Fruit fly (Drosophila melanogaster) Kc167 (cell line): ENCODE measurements around the gene CG7149.

Experiments used
- Myc ChIP-seq: fragments of >200 bp; optimal IDR thresholded peaks from 2 replicates; lab custom pipeline; 2017; ENCODE audit warnings: missing external identifiers
- Sin3A ChIP-seq: fragments of >200 bp; optimal IDR thresholded peaks from 2 replicates; lab custom pipeline; 2018; ENCODE audit warnings: missing external identifiers
- h ChIP-seq: fragments of >200 bp; optimal IDR thresholded peaks from 3 replicates; lab custom pipeline; 2018; ENCODE audit warnings: missing external identifiers
- insv ChIP-seq: fragments of >200 bp; optimal IDR thresholded peaks from 3 replicates; lab custom pipeline; 2018; ENCODE audit warnings: missing external identifiers
- psq ChIP-seq: fragments of >200 bp; optimal IDR thresholded peaks from 2 replicates; lab custom pipeline; 2017; ENCODE audit warnings: missing external identifiers
- ttk ChIP-seq: sonication (Bioruptor generic); optimal IDR thresholded peaks from 2 replicates; lab custom pipeline; 2017; ENCODE audit warnings: missing external identifiers

Gene CG7149

DNA sequence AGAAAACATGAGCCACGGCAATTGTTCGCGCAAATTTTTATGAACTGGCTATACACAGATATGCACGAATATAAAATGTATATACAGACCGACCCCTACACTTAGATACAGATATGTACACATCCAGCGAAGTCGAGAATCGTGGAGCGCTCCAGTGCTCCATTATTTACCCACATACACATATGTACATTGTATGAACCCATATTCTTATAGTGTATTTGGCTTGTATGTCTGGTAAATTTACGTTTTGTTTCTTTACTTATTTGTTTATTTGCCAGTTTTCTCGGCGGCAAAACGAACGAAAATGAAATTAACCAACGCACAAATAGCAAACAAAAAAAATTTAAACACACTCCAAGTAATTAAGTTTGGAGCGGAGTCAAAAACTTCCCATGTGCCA, 23.0 kb upstream of the CG7149 start:
- no peak for TF ChIP-seq h (lab: Kevin White, UChicago)
- no peak for TF ChIP-seq Sin3A (lab: Kevin White, UChicago)
- no peak for TF ChIP-seq insv (lab: Kevin White, UChicago)
- TF ChIP-seq psq (lab: Kevin White, UChicago), result no peak
- TF ChIP-seq ttk (lab: Kevin White, UChicago), result no peak
- no peak for TF ChIP-seq Myc (lab: Kevin White, UChicago)

DNA sequence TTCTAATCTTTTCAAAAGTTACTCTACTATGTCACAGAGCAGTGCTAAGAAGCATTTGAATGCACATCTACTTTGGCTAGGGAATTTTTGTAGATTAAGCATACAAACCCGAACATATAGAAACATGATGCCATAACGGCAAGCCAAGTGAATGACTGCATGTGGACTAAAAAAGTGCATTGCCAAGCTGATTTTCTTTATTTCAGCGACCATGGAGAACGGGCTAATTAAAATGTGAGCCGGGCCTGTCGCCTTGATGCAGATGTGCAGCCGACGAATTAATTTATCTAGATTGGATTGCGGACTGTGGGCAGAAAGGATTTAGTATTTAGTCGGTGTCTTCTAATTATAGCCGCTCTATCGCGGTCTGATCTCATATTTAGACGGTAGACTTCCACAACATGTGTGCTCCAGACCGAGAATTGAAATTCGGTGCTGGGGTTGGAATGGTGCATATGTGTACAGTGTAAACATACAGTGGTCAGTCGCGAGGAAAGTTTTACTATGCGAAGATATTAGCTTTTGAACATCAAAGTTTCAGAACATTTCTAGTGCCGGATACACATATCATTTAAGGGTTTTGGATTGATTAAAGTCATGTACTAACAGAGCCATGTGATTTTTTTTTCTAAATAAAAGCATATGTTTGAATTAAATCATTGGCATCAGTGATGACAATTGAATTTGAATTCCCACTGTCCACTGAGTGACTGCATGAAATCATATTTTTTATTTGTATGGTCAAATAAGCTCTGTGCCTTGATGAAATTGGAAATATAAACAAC, 22.4 kb upstream of the CG7149 start:
- no peak for TF ChIP-seq h (lab: Kevin White, UChicago)
- TF ChIP-seq Myc (lab: Kevin White, UChicago), result no peak
- TF ChIP-seq ttk (lab: Kevin White, UChicago), result no peak
- TF ChIP-seq psq (lab: Kevin White, UChicago), result no peak
- no peak for TF ChIP-seq insv (lab: Kevin White, UChicago)
- no peak for TF ChIP-seq Sin3A (lab: Kevin White, UChicago)

DNA sequence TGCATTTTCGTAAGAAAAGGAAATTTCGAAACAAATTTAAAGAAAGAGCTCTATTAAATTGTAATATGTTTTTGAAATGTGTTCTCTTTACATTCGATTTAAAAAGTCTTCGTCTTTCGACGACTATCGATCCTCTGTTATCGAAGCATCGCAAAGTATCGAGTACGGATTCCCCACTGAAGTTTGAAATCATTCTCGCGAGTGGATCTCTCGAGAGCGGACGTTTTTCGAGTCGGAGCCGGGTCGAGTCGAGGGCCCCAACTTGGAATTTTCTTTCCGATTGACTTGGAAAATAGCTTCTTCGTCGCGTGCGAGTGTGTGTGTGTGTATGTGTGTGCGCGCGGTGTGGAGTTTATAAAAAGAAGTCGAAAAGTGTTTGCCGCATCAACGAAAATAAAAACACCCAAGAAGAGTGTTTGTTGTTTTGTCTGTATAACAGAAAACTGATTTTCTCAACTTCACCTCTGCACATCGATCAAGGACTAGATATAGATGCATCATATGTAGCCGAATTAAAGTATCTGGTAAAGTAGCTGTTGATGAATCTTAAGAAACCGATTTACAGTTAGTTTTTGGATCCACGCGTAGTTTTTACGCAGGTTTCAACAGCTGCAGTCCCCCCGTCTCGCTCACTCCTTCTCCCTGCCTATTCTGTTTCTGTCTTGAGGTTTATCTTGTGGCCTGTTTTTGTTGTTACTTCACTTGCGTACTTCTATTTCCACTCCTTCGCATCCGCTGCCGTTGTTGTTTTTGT, 21.1 kb upstream of the CG7149 start, which contains the start of gene LanB1:
Gene LanB1 (plus strand): TSS at position 190 of the 754 bp plus-strand sequence.
- no peak for TF ChIP-seq Sin3A (lab: Kevin White, UChicago)

dm6 chr2L:7810519-7810918, 20.2 kb upstream of the CG7149 start, which contains the start of gene Cdc14:
TSS of gene Cdc14 (minus strand) at chr2L:7810703.
- TF ChIP-seq h (lab: Kevin White, UChicago) (no peak), insv (lab: Kevin White, UChicago) (no peak), Sin3A (lab: Kevin White, UChicago) (no peak), Myc (lab: Kevin White, UChicago) (no peak), ttk (lab: Kevin White, UChicago) (no peak), psq (lab: Kevin White, UChicago) (no peak)

dm6 chr2L:7809699-7810088, 19.3 kb upstream of the CG7149 start:
- TF ChIP-seq insv (lab: Kevin White, UChicago) (no peak), ttk (lab: Kevin White, UChicago) (no peak), Myc (lab: Kevin White, UChicago) (no peak), h (lab: Kevin White, UChicago) (no peak), psq (lab: Kevin White, UChicago) (no peak), Sin3A (lab: Kevin White, UChicago) (no peak)

DNA sequence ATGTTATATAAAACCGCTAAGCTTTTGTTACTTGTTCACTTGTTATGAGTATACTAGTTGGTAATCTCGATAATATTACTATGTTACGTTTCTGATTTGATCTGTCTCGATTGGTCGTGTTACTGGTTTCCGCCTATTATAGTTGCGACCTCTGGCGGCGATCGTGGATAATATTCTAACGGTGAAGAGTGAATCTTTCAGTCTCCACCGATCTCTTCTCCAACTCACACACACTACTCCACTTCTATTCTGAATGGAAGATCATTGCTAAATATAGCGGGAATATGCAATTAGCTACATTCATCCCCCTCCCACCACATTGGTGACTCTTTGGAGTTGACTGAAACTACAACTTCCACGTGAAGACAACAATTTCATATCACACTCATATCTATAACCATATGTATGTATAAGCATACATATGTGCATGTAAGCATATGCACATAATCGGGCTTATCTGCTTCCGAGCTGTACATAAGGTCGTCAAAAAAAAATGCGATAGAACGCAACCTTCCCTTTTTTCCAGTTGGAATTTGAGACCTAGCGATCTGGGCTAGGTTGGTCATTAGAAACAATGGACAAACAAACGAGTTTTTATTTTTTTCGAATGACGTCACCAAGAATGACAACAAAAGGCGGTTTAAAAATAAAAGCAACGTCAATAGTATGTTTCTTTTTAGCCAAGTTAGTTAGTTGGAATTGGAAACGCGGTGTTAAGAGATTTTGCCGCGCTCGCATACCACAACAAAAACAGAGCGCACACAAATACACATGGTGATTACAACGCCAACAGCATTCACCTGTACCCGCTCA, 18.7 kb upstream of the CG7149 start:
- TF ChIP-seq ttk (lab: Kevin White, UChicago) (no peak), Myc (lab: Kevin White, UChicago) (no peak), psq (lab: Kevin White, UChicago) (no peak), h (lab: Kevin White, UChicago) (no peak), Sin3A (lab: Kevin White, UChicago) (no peak), insv (lab: Kevin White, UChicago) (no peak)

- TF ChIP-seq h (lab: Kevin White, UChicago) (no peak), Myc (lab: Kevin White, UChicago) (no peak), insv (lab: Kevin White, UChicago) (no peak), Sin3A (lab: Kevin White, UChicago) (no peak), ttk (lab: Kevin White, UChicago) (no peak), psq (lab: Kevin White, UChicago) (no peak)
Observed at dm6 chr2L:7807563-7807962, 17.2 kb upstream of the CG7149 start.

dm6 chr2L:7799804-7800433, 9.6 kb upstream of the CG7149 start, which contains the start of the genes Herp and r2d2:
TSS of gene Herp (minus strand) at chr2L:7800058.
TSS of gene r2d2 (plus strand) at chr2L:7800147.
- TF ChIP-seq ttk (lab: Kevin White, UChicago) (no peak), psq (lab: Kevin White, UChicago) (no peak), Myc (lab: Kevin White, UChicago) (no peak), Sin3A (lab: Kevin White, UChicago) (no peak), h (lab: Kevin White, UChicago) (no peak), insv (lab: Kevin White, UChicago) (no peak)

dm6 chr2L:7795859-7796258, 5.5 kb upstream of the CG7149 start, which contains the start of gene LKRSDH:
TSS of gene LKRSDH (minus strand) at chr2L:7795959.
- TF ChIP-seq Myc (lab: Kevin White, UChicago) (no peak), insv (lab: Kevin White, UChicago) (no peak), ttk (lab: Kevin White, UChicago) (no peak), Sin3A (lab: Kevin White, UChicago) (no peak), h (lab: Kevin White, UChicago) (no peak), psq (lab: Kevin White, UChicago) (no peak)
